Worm (Caenorhabditis elegans) whole organism, young adult: ENCODE measurements around the gene math-38.

Source experiments
- F52B5.7 ChIP-seq: sonication (generic microtip); optimal IDR thresholded peaks from 2 replicates; lab custom pipeline; 2016; ENCODE audit warnings: mild to moderate bottlenecking, missing genetic modification characterization, missing compliant biosample characterization
- aptf-3 ChIP-seq: fragments of 200-800 bp; sonication (Bioruptor generic); IDR thresholded peaks from 2 replicates; pipeline ENCODE4 v1.3.6; 2022; ENCODE audit warnings: missing genetic modification characterization, missing compliant biosample characterization
- cebp-2 ChIP-seq: fragments of 200-800 bp; sonication (Bioruptor generic); IDR thresholded peaks from 2 replicates; pipeline ENCODE4 v1.3.6; 2022; ENCODE audit warnings: missing genetic modification characterization, missing compliant biosample characterization
- ets-4 ChIP-seq: fragments of 200-800 bp; sonication (Bioruptor generic); optimal IDR thresholded peaks from 2 replicates; lab custom pipeline; 2018; ENCODE audit warnings: mild to moderate bottlenecking, missing genetic modification characterization, missing compliant biosample characterization
- nhr-179 ChIP-seq: sonication (generic microtip); optimal IDR thresholded peaks from 2 replicates; lab custom pipeline; 2016; ENCODE audit warnings: mild to moderate bottlenecking, missing genetic modification characterization, missing compliant biosample characterization
- tbx-9 ChIP-seq: sonication (generic microtip); optimal IDR thresholded peaks from 2 replicates; lab custom pipeline; 2016; ENCODE audit warnings: borderline replicate concordance, missing genetic modification characterization, inconsistent platforms, missing compliant biosample characterization
- tlf-1 ChIP-seq: fragments of 200-800 bp; sonication (Bioruptor generic); optimal IDR thresholded peaks from 2 replicates; lab custom pipeline; 2018; ENCODE audit warnings: mild to moderate bottlenecking, missing genetic modification characterization, missing compliant biosample characterization
- unc-62 ChIP-seq: fragments of 150-350 bp; optimal IDR thresholded peaks from 2 replicates; lab custom pipeline; 2014; ENCODE audit warnings: missing biosample characterization, missing genetic modification reagents, missing genetic modification characterization

DNA sequence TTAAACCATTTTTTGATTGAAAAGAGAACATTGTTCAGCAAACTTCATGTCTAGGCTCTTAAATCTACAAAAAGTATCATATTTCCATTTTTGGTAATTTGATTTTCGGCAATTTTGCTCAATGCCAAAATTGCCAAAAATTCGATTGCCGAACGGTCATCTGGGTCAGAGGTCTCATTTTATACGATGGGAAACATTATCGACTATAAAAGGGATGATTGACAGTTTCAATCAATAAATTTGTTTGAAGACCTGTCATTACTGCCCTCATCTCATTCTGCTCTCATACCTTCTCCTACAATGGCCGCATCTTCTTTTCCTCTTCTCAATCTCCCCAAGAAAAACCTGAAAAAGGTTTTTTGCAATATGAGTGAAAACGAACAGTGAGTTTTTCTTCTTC is 17.9 kb downstream of the math-38 start, which contains the start of gene K05F6.14:
- TF ChIP-seq F52B5.7 (no peak), unc-62 (GFP tag; lab: Kevin White, UChicago) (no peak), cebp-2 (no peak), tbx-9 (tag; lab: Kevin White, UChicago) (no peak), nhr-179 (tag; lab: Kevin White, UChicago) (no peak), ets-4 (GFP tag; lab: Kevin White, UChicago) (no peak), tlf-1 (GFP tag; lab: Kevin White, UChicago) (no peak), aptf-3 (no peak)
